Fruit fly (Drosophila melanogaster): ENCODE measurements around the gene ND-39.

The ND-39 gene

DNA sequence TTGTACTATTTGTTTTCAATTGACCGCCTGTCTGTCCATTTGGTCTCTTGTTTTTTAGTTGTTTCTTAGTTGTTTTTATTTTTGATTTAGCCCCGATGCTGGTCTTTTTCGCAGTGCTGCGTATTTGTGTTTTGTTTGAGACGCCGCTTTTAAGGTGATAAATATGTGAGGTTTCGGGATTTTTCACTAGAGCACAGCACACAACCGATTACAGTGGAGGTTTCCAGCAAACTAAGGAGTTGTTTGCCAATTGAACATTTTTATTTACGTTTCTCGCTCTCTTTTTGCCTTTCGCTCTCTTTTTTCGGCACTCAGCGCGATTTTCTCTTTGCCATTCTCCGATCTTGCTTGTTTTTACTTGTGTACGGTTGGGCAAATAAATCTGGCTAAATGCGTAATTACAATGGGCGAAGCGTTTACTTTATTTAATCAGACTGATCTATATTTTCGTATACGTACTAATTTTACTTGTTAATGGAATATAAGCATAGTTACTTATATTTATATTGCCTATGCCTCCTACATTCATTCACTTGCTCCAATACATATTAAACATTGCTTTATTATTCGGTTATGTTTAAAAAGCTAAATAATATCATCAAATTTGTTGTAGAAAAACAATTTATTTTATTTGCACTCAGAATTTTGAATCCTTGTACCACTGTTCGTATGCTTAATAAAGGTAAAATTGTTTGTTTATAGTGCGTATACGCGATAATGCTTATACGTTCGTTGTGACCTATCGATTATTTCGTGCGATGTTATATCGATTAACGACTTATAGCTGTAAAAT lies 48.5 kb downstream of the ND-39 start, which contains the start of gene Rcd2 (continued):
- peak; percentile 94 for TF ChIP-seq fkh (GFP tag; optimal IDR thresholded peaks at IDR 0.05)
- peak; percentile 62 for TF ChIP-seq CG9139 (GFP tag; optimal IDR thresholded peaks at IDR 0.05)
- peak; percentile 61 for TF ChIP-seq CG6808 (GFP tag; optimal IDR thresholded peaks at IDR 0.05)
- TF ChIP-seq esn (GFP tag; optimal IDR thresholded peaks at IDR 0.05): peak; percentile 83
- peak; percentile 26 for TF ChIP-seq Sox15 (GFP tag; optimal IDR thresholded peaks at IDR 0.05)
- peak; percentile 79 for TF ChIP-seq acj6 (GFP tag; optimal IDR thresholded peaks at IDR 0.05)
- peak; percentile 81 for TF ChIP-seq Ets96B (tag; optimal IDR thresholded peaks at IDR 0.05)
- peak; percentile 85 for TF ChIP-seq CG34406 (GFP tag; optimal IDR thresholded peaks at IDR 0.05)
- peak; percentile 71 for TF ChIP-seq CG10631 (GFP tag; optimal IDR thresholded peaks at IDR 0.05)
- TF ChIP-seq salr (GFP tag; optimal IDR thresholded peaks at IDR 0.05): peak in 1 of 2 experiments; percentile 56
- TF ChIP-seq CG6792 (GFP tag; optimal IDR thresholded peaks at IDR 0.05): peak; percentile 66
- peak; percentile 85 for TF ChIP-seq achi (GFP tag; optimal IDR thresholded peaks at IDR 0.05)
- peak; percentile 51 for TF ChIP-seq CG11294 (GFP tag; IDR thresholded peaks at IDR 0.05)
- peak; percentile 64 for TF ChIP-seq fd85E (GFP tag; optimal IDR thresholded peaks at IDR 0.05)
- TF ChIP-seq CG32006 (GFP tag; optimal IDR thresholded peaks at IDR 0.05): peak; percentile 86

DNA sequence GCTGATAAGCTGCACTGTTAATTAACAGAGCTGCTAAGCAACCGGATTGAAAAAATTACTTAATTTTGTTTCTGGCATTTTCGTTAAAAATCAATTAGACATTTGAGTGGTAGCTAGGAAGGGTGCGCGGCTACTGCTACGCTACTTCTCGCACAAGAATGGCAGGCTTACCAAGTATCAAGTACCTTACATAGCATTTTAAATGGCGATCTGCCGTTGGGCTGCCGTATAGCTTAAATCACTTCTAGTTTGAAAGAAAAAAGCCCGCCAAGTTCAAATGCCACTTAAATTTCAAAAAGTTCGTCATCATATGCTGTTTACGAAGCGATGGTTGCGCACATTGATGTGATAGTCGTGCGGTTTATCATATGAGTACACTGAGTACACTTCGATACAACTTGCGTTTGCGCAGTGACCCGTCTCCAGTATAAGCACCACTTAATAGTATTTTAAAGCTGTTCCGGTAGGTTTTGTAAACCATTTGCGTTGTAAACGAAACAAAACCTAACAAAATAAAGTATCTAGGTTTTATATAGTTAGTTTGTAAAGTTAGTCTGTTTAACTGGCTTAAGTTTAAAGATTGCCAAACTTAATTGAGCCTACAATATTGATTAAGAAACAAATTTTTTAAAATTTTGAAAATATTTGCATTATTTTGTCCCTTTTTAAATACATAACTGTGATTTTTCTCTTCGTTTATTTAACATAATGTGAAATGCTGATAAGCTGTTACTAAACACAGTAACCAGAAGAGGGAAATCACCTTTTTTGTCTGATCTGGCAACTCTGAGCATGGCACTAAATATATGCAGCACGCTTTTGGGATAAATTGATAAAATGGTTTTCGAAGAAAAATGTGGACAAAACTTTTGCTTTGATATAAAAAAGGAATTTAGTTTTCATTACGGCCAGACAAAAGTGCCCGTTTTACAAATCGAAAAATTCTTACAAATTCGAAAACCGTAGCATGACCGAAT lies 49.4 kb downstream of the ND-39 start:
- TF ChIP-seq CG11902 (GFP tag; optimal IDR thresholded peaks at IDR 0.05): no peak
- TF ChIP-seq Eip78C (GFP tag): peak; percentile 52
